Fruit fly (Drosophila melanogaster) S2 (cell line): ENCODE results near the gene CG43391.
"Not testable (repeated sequence)": the region's sequence is repeated elsewhere in the genome, so short reads cannot be mapped to it uniquely, and the experiment has no call there.

Experiments
- CG8478 ChIP-seq: fragments of >200 bp; optimal IDR thresholded peaks from 2 replicates; lab custom pipeline; 2018
- CTCF ChIP-seq, 2 experiments: fragments of >200 bp; optimal IDR thresholded peaks; 2 replicates each; lab custom pipeline; 2018

Gene CG43391

DNA sequence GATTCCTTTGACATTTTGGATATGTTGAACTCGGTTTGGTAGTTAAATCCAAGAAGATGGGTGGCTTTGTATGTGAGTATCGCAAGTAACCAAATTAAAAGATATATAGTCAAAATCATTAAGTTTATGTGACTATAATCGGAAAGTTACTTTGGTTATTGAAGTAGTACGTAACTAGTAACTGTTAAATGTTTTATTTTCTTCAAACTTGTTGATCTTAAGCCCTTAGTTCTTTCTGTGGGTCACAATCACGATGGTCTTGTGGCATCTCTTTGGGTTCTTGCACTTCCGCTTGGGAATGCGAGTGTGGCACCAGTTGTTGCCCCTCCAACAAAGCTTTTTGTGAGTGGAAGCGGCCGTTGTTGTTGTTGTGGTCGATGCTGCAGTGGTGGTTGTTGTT is 3.9 kb downstream of the CG43391 start, which contains the start of gene CG33489:
CG33489 (minus strand) TSS at position 101 of the 400 bp plus-strand sequence.
- not testable (repeated sequence) for TF ChIP-seq CG8478 (lab: Kevin White, UChicago); CTCF (optimal IDR thresholded peaks at IDR 0.05; lab: Kevin White, UChicago)

DNA sequence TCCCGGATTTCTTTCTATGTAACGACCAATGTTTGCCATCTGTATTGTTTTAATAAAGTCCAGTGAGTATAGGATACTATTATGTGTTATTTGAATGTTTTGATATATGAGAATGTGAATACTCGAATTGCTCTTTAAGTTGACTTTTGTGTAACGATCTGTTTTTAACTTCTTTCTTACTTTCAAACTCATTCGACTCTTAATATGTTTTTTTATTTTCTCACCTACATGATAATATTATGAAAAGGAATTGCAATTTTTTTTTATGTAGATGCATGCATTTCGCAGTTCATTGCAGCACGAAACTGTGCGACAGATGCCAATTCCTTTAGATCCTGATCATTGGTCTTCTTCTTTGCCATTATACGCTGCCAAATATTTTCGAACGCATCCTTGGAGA is 6.3 kb downstream of the CG43391 start, which contains the start of gene CG33490:
CG33490 (minus strand) TSS at position 101 of the 400 bp plus-strand sequence.
- TF ChIP-seq CG8478 (lab: Kevin White, UChicago) = no peak
- no peak for TF ChIP-seq CTCF (optimal IDR thresholded peaks at IDR 0.05; lab: Kevin White, UChicago)

DNA sequence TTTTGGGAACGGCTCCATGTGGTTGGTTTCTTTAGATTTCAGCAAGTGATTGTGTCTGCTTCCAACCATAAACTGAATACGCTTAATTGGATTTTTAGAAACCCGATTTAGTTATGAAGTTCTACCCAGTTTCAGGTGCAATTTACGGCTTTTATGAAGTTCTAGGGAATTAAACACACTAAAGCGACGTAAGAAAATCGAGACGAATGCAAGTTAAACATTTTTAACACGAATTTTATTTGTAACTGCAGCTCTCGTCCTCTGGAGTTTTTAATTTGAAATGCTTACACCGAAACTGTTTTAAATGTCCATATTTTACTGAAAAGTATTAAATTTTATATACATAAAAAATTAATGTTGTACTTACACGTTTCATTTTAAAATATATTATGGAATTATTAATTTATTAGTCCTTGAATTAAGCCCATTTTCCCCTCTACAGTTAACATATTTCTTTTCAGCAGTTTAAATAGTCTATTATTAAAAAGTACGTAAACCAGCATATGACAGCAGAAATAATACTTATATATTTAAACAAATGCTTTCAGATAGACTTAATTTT is 16.8 kb downstream of the CG43391 start, which contains the start of the genes CG46412 and CG33267:
CG46412 (minus strand) TSS at position 101 of the 562 bp plus-strand sequence.
CG33267 (plus strand) TSS at position 512 of the 562 bp plus-strand sequence.
- TF ChIP-seq CG8478 (lab: Kevin White, UChicago) = no peak
- TF ChIP-seq CTCF (optimal IDR thresholded peaks at IDR 0.05; lab: Kevin White, UChicago) = no peak

DNA sequence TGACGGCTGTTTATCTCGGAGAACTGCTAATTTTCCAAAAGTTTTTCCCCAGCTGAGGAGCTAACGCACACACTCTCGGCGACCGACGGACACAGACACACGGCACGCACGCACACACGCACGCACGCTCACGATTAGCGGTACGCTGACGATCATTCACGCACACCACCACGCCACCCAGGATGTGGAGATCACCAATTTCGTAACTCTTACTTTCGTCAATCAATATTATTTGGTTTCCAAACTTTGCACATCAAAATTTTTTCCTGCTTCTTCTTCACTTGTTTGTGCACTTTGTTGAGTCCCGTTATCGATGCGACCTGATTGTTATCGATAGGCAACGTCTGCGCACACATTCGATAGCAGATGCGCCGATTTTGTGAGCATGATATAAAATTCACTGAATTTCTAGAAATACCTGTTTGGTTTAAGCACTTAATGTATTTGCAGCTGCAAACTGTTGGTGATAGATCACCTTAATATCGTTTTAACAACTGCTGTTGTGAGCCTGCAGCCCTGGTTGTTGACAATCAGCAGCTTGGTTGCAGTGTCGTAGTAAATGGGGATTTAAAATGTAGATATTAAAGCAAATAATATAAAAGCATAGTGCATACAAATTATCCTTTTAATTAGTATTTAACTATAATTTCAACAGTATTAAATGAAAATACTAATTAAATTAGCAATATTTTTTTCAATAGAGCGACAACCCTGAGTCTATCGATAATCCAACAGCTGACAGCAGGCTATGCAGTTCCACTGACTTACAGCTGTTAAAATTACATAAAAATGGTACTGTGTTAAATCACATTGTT is 18.7 kb downstream of the CG43391 start, which contains the start of the genes CG7394 and Mob2:
CG7394 (plus strand) TSS at position 51 of the 815 bp plus-strand sequence.
Mob2 (minus strand) TSS at position 288 of the 815 bp plus-strand sequence.
- peak in 1 of 2 experiments; percentile 36 for TF ChIP-seq CTCF (optimal IDR thresholded peaks at IDR 0.05; lab: Kevin White, UChicago)
- TF ChIP-seq CG8478 (lab: Kevin White, UChicago) = no peak

DNA sequence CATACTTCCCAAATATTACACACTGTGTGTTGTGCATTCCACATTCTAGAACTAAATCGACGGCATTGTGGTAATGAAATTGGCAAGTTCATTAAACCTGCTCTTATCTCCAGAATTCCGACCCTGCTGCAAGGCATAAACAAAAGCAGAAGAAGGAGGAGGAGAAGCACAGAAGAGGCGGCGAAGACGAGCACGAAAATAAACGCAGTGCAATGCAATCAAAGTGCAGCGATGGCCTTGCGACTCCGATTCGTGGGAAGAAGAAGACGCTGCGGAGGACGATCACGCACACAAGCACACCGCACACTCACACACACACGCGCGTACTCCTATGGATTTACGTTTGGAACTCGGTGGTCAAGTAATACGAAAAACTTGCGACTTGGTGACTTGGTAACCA is 19.9 kb downstream of the CG43391 start:
- TF ChIP-seq CG8478 (lab: Kevin White, UChicago) (no peak), CTCF (optimal IDR thresholded peaks at IDR 0.05; lab: Kevin White, UChicago) (no peak)

DNA sequence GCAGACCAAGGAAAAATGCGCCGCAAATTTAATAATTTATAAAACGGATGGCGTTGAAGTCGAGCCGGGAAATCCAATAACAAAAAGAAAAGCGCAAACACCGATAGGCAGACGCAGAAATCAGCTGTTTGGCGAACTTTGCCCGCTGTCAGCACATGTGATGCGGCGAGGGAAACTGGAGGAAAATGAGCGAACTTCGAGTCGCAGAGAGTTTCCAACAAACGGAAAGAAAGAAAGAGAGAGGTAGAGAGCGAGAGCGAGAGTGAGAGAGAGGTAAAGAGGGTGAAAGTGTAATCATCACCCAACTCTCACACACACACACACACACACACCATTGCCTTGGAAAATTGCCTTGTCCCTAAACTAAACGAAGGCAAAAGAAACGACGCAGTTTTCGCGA is 23.6 kb downstream of the CG43391 start:
- no peak for TF ChIP-seq CTCF (optimal IDR thresholded peaks at IDR 0.05; lab: Kevin White, UChicago)
- TF ChIP-seq CG8478 (lab: Kevin White, UChicago) = no peak

DNA sequence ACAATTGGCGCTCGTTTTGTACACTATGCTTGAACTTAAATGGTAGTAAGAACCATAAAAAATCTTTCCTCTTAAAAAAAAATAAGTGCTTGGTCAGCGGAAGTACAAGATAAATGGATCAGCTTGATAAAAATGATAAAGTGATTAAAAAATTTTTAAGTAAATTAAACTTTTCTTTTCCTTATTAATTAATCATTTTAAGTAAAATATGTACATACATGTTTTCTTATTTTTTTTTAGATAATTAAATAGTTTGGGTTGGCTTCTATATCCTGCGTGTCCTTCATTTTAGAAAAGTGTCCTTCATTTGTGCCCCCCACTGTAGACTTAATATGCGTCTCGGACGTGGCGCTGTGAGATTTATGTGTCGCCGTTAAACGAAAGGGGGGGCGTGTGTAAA is 24.2 kb downstream of the CG43391 start:
- TF ChIP-seq CTCF (optimal IDR thresholded peaks at IDR 0.05; lab: Kevin White, UChicago) (no peak), CG8478 (lab: Kevin White, UChicago) (no peak)

DNA sequence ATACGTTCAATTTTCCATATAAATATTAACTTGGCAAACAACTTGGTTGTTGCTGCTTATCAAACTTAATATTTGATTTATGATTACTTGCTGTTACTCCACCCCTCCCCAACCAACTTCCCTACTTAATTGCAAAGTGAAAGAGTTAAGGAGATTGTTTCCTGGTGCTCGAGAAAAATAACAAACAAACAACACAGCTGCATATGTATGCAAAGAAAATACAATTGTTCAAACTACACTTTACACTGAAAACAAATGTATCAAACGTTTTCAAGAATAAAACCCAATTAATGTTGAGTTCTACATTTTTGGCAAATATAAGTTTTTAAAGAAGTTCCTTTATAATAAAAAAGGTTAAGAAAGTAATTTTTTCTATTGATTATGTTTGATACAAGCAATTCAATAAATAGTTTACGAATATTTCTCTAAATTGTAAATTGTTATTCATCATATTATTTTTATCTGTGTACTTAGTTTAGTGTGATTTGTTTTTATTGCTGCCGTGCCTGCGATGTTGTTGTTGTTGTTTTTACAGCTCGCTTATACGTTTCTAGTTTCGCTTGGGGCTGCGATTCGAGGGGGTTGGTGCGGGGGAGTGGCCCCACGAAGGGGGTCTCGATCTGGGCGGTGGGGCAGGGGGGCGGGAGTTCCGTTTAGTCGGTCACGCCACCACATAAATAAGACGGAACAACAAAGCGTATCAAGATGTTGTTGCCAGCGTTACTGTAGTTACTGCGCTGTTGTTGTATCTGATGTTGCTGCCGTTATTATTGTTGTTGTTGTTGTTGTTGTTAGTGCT is 25.0 kb downstream of the CG43391 start:
- TF ChIP-seq CTCF (optimal IDR thresholded peaks at IDR 0.05; lab: Kevin White, UChicago) (no peak), CG8478 (lab: Kevin White, UChicago) (no peak)

DNA sequence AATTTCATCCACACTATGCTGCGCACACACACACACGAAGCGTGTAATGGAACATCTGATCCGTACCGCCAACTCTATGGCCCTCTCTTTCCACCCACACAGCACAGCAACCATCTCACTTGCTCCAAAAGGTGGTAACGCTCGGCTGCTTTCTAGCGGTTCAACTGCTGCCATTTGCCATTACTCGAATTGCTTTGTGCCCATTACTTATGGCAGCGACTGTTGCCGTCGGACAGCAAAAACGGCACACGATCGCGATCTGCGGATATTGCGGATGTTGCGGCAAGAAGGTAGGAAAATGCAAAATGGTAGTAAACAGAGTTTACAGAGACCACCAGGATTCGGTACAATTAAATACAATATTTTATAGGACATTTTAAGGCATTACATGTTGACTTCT is 26.0 kb downstream of the CG43391 start:
- no peak for TF ChIP-seq CG8478 (lab: Kevin White, UChicago)
- TF ChIP-seq CTCF (optimal IDR thresholded peaks at IDR 0.05; lab: Kevin White, UChicago) = peak in 1 of 2 experiments; percentile 15

DNA sequence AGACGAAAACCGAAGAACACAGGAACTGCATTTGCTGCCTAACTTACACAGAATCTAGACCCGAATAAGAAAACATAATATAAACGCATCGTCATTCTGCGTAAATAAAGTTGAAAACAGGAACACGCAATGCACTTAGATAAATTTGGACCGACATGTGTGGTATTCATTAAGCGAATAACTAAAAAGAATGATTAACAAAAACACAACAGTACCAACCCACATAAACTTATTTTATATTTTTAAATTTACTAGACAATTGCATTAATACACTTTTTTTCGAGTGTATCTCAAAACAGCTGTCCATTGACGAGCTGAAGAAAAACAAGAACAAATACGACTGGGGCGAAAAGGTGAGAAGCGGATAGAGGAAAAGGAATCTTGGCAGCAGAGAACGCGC is 26.5 kb downstream of the CG43391 start:
- TF ChIP-seq CG8478 (lab: Kevin White, UChicago) = no peak
- TF ChIP-seq CTCF (optimal IDR thresholded peaks at IDR 0.05; lab: Kevin White, UChicago) = no peak

DNA sequence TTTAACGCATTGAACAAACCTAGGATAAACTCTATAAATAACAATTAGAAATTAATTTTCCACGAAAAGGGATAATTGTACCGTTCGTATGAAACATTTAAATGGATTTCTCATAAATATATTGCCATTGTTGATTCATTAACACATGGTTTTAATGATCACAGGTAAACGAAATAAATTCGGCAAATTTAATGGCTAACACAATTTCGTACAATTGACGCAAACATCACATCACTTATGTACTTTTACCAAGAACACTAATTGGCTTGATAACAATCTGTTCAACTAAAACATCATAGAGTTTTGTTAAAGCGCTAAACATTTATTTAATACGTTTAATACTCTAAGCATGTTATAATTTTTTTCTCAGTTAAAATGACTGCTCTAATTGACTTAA is 27.1 kb downstream of the CG43391 start:
- TF ChIP-seq CTCF (optimal IDR thresholded peaks at IDR 0.05; lab: Kevin White, UChicago) (no peak), CG8478 (lab: Kevin White, UChicago) (no peak)

DNA sequence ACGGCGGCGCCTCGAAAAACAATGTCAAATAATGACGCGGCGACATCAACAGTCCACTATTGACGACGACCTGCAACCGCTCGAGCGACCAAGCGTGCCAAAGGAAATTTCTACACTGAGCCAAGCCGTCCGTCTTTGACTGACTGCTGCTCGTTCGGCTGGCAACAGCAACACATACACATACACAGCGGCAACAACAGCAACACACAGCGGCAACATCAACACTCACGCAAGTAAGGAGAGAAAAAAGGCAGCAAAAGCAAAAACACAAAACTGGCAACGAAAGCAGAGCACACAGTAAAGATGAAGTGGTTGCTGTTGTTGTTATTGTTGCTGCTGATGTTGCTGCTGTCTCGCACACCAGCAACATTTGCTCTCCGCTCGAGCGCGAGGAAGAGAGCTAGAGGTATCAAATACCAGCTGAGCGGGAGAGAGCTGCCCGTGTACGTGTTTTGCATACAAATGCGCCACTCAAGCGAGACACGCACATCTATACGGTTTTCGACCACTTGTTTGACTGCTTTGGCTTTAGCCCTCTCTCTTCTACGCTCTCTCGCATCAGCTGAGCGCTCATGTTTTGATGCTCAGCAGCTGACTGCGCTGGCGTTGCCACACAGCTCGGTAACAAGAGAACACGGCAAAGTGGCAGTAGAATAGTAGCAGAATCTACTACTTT is 27.7 kb downstream of the CG43391 start:
- no peak for TF ChIP-seq CG8478 (lab: Kevin White, UChicago)
- TF ChIP-seq CTCF (optimal IDR thresholded peaks at IDR 0.05; lab: Kevin White, UChicago) = no peak

DNA sequence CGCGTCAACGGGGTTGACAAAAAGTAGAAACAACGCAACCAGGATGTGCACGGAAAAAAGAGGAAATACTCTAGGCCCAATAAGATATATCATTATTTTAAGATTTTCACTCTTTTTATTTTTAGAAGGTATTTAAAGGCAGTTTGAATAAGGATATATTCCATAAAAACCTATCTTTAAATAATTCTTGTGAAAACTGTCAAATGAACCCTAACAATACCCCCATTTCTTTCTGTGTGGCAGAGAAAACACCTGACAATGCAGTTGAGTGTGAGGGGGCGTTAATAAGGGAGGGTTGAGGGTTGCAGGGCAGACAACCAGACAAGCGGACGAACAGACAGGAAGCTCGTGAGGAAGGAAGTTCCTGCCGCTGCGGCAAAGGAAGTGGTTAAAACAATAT is 28.9 kb downstream of the CG43391 start:
- no peak for TF ChIP-seq CG8478 (lab: Kevin White, UChicago)
- TF ChIP-seq CTCF (optimal IDR thresholded peaks at IDR 0.05; lab: Kevin White, UChicago) = no peak
